Fruit fly (Drosophila melanogaster): ENCODE results near the gene Tengl2.
A peak's percentile ranks its signal among the peaks of the same experiment; 100 is the strongest.

The Tengl2 gene

DNA sequence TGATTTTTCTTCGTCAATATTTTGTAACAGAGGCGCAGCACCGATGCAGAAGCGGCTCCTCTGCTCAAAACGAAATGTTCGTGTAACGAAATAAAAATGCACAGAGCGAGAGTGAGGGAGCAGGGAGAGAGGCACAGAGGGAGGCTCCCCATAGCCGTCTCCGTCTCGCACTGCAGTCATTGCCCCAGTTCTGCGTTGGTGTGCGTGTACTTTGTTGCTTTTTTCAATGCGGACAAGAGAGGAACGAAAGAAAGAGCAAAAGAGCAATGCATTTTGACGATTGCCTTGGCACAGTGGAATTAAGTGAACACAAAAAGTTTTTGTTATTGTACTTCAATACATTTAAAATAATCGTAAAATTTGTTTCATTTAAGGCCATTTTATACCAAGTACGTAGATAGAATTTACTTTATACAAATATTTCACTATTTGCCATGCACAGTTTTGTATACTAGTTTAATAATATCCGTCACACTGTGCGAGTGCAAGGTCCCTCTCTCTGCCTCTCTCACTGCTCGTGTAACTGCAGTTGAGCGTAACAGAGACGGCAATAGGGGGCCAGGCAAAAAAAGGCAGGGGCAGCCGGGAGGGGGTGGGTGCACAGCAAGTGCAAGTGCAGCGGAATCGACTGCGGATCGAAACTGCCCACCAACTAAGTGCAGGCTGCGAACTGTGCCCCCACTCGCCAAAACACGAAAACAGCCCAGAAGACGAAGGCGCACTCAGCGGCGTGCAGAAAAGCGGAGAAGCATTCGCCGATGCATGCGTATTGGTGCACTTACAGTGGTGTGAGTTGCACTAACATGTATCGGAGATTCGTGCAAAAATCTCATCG is 36.9 kb downstream of the Tengl2 start (continued):
- TF ChIP-seq Optix (GFP tag; IDR thresholded peaks at IDR 0.05) (peak; percentile 97), Nf-YB (GFP tag; optimal IDR thresholded peaks at IDR 0.05) (peak; percentile 90), croc (GFP tag; conservative IDR thresholded peaks at IDR 0.05) (peak; percentile 100), CG10654 (GFP tag; optimal IDR thresholded peaks at IDR 0.05) (peak; percentile 98), tgo (GFP tag; IDR thresholded peaks at IDR 0.05) (peak; percentile 98), trh (GFP tag; optimal IDR thresholded peaks at IDR 0.05) (peak; percentile 97), CG6175 (GFP tag; IDR thresholded peaks at IDR 0.05) (peak; percentile 77), lov (optimal IDR thresholded peaks at IDR 0.05) (no peak), lov (GFP tag; IDR thresholded peaks at IDR 0.05) (peak; percentile 100), mam (GFP tag; optimal IDR thresholded peaks at IDR 0.05) (peak; percentile 90), CG3838 (GFP tag; optimal IDR thresholded peaks at IDR 0.05) (peak; percentile 93), Six4 (GFP tag; optimal IDR thresholded peaks at IDR 0.05) (peak; percentile 99), HHEX (GFP tag; optimal IDR thresholded peaks at IDR 0.05) (peak; percentile 97), Aef1 (GFP tag; IDR thresholded peaks at IDR 0.05) (peak; percentile 95), Ravus (GFP tag; IDR thresholded peaks at IDR 0.05) (peak; percentile 94), Abd-B (GFP tag; optimal IDR thresholded peaks at IDR 0.05) (peak; percentile 97), CG3281 (GFP tag; optimal IDR thresholded peaks at IDR 0.05) (peak; percentile 80), CG13775 (GFP tag; optimal IDR thresholded peaks at IDR 0.05) (peak; percentile 97), grn (GFP tag; optimal IDR thresholded peaks at IDR 0.05) (peak; percentile 89), CG8924 (tag; optimal IDR thresholded peaks at IDR 0.05) (peak; percentile 99), cad (GFP tag; optimal IDR thresholded peaks at IDR 0.05) (no peak), CG15073 (GFP tag; optimal IDR thresholded peaks at IDR 0.05) (peak; percentile 90), Vsx1 (GFP tag; optimal IDR thresholded peaks at IDR 0.05) (peak; percentile 96), CG12071 (GFP tag; optimal IDR thresholded peaks at IDR 0.05) (peak; percentile 97), CG8478 (optimal IDR thresholded peaks at IDR 0.05) (peak; percentile 77), Hey (tag; optimal IDR thresholded peaks at IDR 0.05) (peak; percentile 65), scrt (GFP tag; optimal IDR thresholded peaks at IDR 0.05) (peak; percentile 92), CG2889 (GFP tag; IDR thresholded peaks at IDR 0.05) (peak; percentile 94), so (GFP tag; IDR thresholded peaks at IDR 0.05) (peak; percentile 99), shn (GFP tag; optimal IDR thresholded peaks at IDR 0.05) (peak; percentile 95), Opbp (GFP tag; IDR thresholded peaks at IDR 0.05; ENCODE audit: partially characterized antibody) (peak; percentile 64; the same call in 2 of the 3 replicates), jigr1 (GFP tag; IDR thresholded peaks at IDR 0.05) (peak; percentile 97), CG9876 (GFP tag; optimal IDR thresholded peaks at IDR 0.05) (peak; percentile 87), ara (GFP tag; IDR thresholded peaks at IDR 0.05) (peak; percentile 100), CG2116 (GFP tag; optimal IDR thresholded peaks at IDR 0.05) (peak; percentile 92), CkIIα-i1 (GFP tag; IDR thresholded peaks at IDR 0.05) (peak; percentile 74; the same call in 1 of the 2 replicates), unc-4 (GFP tag; IDR thresholded peaks at IDR 0.05; ENCODE audit: partially characterized antibody) (no peak), Dref (GFP tag; IDR thresholded peaks at IDR 0.05) (no peak), slou (GFP tag; optimal IDR thresholded peaks at IDR 0.05) (peak; percentile 78), Dad (GFP tag; optimal IDR thresholded peaks at IDR 0.05) (peak; percentile 97), sima (GFP tag; optimal IDR thresholded peaks at IDR 0.05) (peak; percentile 90), chn (GFP tag; optimal IDR thresholded peaks at IDR 0.05) (peak; percentile 99), pho (GFP tag; optimal IDR thresholded peaks at IDR 0.05) (peak; percentile 84), ase (GFP tag; IDR thresholded peaks at IDR 0.05) (peak; percentile 99), br (optimal IDR thresholded peaks at IDR 0.05) (no peak), slbo (GFP tag; IDR thresholded peaks at IDR 0.05) (peak; percentile 83), zen (tag; optimal IDR thresholded peaks at IDR 0.05) (peak; percentile 99), CG1832 (GFP tag; optimal IDR thresholded peaks at IDR 0.05) (peak; percentile 59), CoRest (tag; optimal IDR thresholded peaks at IDR 0.05) (peak; percentile 98), sr (GFP tag; IDR thresholded peaks at IDR 0.05) (peak; percentile 95), CG34422 (GFP tag; IDR thresholded peaks at IDR 0.05) (peak; percentile 99)
